Fruit fly (Drosophila melanogaster) whole organism, adult: ENCODE data around the gene M1BP.

ENCODE experiments used
- CG11617 ChIP-seq: fragments of 200-800 bp; sonication (Bioruptor generic); optimal IDR thresholded peaks from 2 replicates; lab custom pipeline; 2017; ENCODE audit warnings: mild to moderate bottlenecking, missing biosample characterization, missing genetic modification reagents, missing genetic modification characterization
- CG7101 ChIP-seq: fragments of 200-800 bp; sonication (Bioruptor generic); optimal IDR thresholded peaks from 2 replicates; lab custom pipeline; 2018; ENCODE audit warnings: missing biosample characterization, mild to moderate bottlenecking, missing genetic modification characterization, moderate library complexity
- Mnt ChIP-seq: fragments of 200-800 bp; sonication (Bioruptor generic); optimal IDR thresholded peaks from 2 replicates; lab custom pipeline; 2016; ENCODE audit warnings: missing biosample characterization, mild to moderate bottlenecking, missing genetic modification characterization
- bab1 ChIP-seq: fragments of 200-800 bp; sonication (Bioruptor generic); optimal IDR thresholded peaks from 3 replicates; lab custom pipeline; 2019; ENCODE audit warnings: missing biosample characterization, mild to moderate bottlenecking, missing genetic modification characterization, moderate library complexity

- TF ChIP-seq bab1 (peak; percentile 16), CG7101 (peak; percentile 78), Mnt (GFP tag; lab: Kevin White, UChicago) (no peak), CG11617 (peak; percentile 87)
Observed at dm6 chr3R:8712722-8713131, 18.8 kb downstream of the M1BP start, which contains the start of gene CG8112.
